Fruit fly (Drosophila melanogaster) whole organism, prepupa: Measurements from ENCODE around the gene CG4935.

Experiments used
- Blimp-1 ChIP-seq: fragments of 200-800 bp; sonication (Bioruptor generic); optimal IDR thresholded peaks from 3 replicates; lab custom pipeline; 2017; ENCODE audit warnings: missing biosample characterization, missing genetic modification characterization, mild to moderate bottlenecking, moderate library complexity, missing genetic modification reagents
- CG10631 ChIP-seq: fragments of 200-800 bp; sonication (Bioruptor generic); optimal IDR thresholded peaks from 2 replicates; lab custom pipeline; 2016; ENCODE audit warnings: missing biosample characterization, missing genetic modification characterization
- CG10669 ChIP-seq: fragments of 200-800 bp; sonication (Bioruptor generic); optimal IDR thresholded peaks from 3 replicates; lab custom pipeline; 2018; ENCODE audit warnings: missing biosample characterization, mild to moderate bottlenecking, missing genetic modification characterization, moderate library complexity
- CG11294 ChIP-seq: fragments of 200-800 bp; sonication (Bioruptor generic); IDR thresholded peaks from 2 replicates; pipeline ENCODE4 v1.3.6; 2022; ENCODE audit warnings: missing biosample characterization, missing genetic modification characterization
- CG11762 ChIP-seq: fragments of 200-800 bp; sonication (Bioruptor generic); optimal IDR thresholded peaks from 3 replicates; lab custom pipeline; 2016; ENCODE audit warnings: missing biosample characterization, missing genetic modification characterization; ENCODE audit not compliant: insufficient read depth
- CG11902 ChIP-seq: fragments of 200-800 bp; sonication (Bioruptor generic); optimal IDR thresholded peaks from 3 replicates; lab custom pipeline; 2016; ENCODE audit warnings: missing biosample characterization, missing genetic modification characterization
- CG15336 ChIP-seq: fragments of 200-800 bp; sonication (Bioruptor generic); IDR thresholded peaks from 2 replicates; pipeline ENCODE4 v1.3.6; 2022; ENCODE audit warnings: missing biosample characterization, missing genetic modification characterization
- CG1621 ChIP-seq: fragments of 200-800 bp; sonication (Bioruptor generic); optimal IDR thresholded peaks from 3 replicates; lab custom pipeline; 2018; ENCODE audit warnings: missing biosample characterization, mild to moderate bottlenecking, missing genetic modification characterization
- CG16779 ChIP-seq: fragments of 200-800 bp; sonication (Bioruptor generic); optimal IDR thresholded peaks from 3 replicates; lab custom pipeline; 2017; ENCODE audit warnings: missing biosample characterization, mild to moderate bottlenecking, missing genetic modification characterization
- CG3032 ChIP-seq: fragments of 200-800 bp; optimal IDR thresholded peaks from 2 replicates; lab custom pipeline; 2019; ENCODE audit warnings: missing biosample characterization, mild to moderate bottlenecking, missing genetic modification characterization, moderate library complexity
- CG31627 ChIP-seq: fragments of 200-800 bp; sonication (Bioruptor generic); optimal IDR thresholded peaks from 3 replicates; lab custom pipeline; 2016; ENCODE audit warnings: missing biosample characterization, missing genetic modification characterization
- CG34406 ChIP-seq: fragments of 200-800 bp; sonication (Bioruptor generic); optimal IDR thresholded peaks from 3 replicates; lab custom pipeline; 2016; ENCODE audit warnings: missing biosample characterization, missing genetic modification characterization
- CG3919 ChIP-seq: fragments of 200-800 bp; sonication (Bioruptor generic); optimal IDR thresholded peaks from 3 replicates; lab custom pipeline; 2016; ENCODE audit warnings: missing biosample characterization, missing genetic modification characterization
- CG4318 ChIP-seq: fragments of 200-800 bp; sonication (Bioruptor generic); optimal IDR thresholded peaks from 3 replicates; lab custom pipeline; 2017; ENCODE audit warnings: missing biosample characterization, mild to moderate bottlenecking, missing genetic modification characterization
- CG6163 ChIP-seq: fragments of 200-800 bp; sonication (Bioruptor generic); IDR thresholded peaks from 3 replicates; pipeline ENCODE4 v1.3.6; 2022; ENCODE audit warnings: missing biosample characterization, missing genetic modification characterization
- CG6276 ChIP-seq: fragments of 200-800 bp; sonication (Bioruptor generic); optimal IDR thresholded peaks from 2 replicates; lab custom pipeline; 2017; ENCODE audit warnings: missing biosample characterization, mild to moderate bottlenecking, missing genetic modification characterization
- CG6792 ChIP-seq: fragments of 200-800 bp; sonication (Bioruptor generic); optimal IDR thresholded peaks from 3 replicates; lab custom pipeline; 2016; ENCODE audit warnings: missing biosample characterization, missing genetic modification characterization
- CG6808 ChIP-seq: fragments of 200-800 bp; sonication (Bioruptor generic); optimal IDR thresholded peaks from 3 replicates; lab custom pipeline; 2017; ENCODE audit warnings: missing biosample characterization, missing genetic modification characterization, mild to moderate bottlenecking, moderate library complexity, missing genetic modification reagents
- CG6854 ChIP-seq: fragments of 200-800 bp; sonication (Bioruptor generic); optimal IDR thresholded peaks from 2 replicates; lab custom pipeline; 2017; ENCODE audit warnings: missing biosample characterization, mild to moderate bottlenecking, missing genetic modification characterization
- CG7368 ChIP-seq: fragments of 200-800 bp; sonication (Bioruptor generic); optimal IDR thresholded peaks from 3 replicates; lab custom pipeline; 2016; ENCODE audit warnings: missing biosample characterization, missing genetic modification characterization
- CG8119 ChIP-seq: fragments of 200-800 bp; sonication (Bioruptor generic); IDR thresholded peaks from 3 replicates; pipeline ENCODE4 v1.3.6; 2022; ENCODE audit warnings: missing biosample characterization, missing genetic modification characterization
- CG8632 ChIP-seq: fragments of 200-800 bp; sonication (Bioruptor generic); optimal IDR thresholded peaks from 3 replicates; lab custom pipeline; 2016; ENCODE audit warnings: missing biosample characterization, missing genetic modification characterization
- Eip75B ChIP-seq: fragments of 200-800 bp; sonication (Bioruptor generic); optimal IDR thresholded peaks from 3 replicates; lab custom pipeline; 2016; ENCODE audit warnings: missing biosample characterization, missing genetic modification characterization
- Eip93F ChIP-seq: fragments of 200-800 bp; sonication (Bioruptor generic); optimal IDR thresholded peaks from 2 replicates; lab custom pipeline; 2016; ENCODE audit warnings: missing biosample characterization, mild to moderate bottlenecking, missing genetic modification characterization
- Ets21C ChIP-seq: fragments of 200-800 bp; sonication (Bioruptor generic); optimal IDR thresholded peaks from 3 replicates; lab custom pipeline; 2016; ENCODE audit warnings: missing biosample characterization, missing genetic modification characterization
- Ets96B ChIP-seq: fragments of 200-800 bp; optimal IDR thresholded peaks from 2 replicates; lab custom pipeline; 2019; ENCODE audit warnings: missing biosample characterization, mild to moderate bottlenecking, missing genetic modification characterization, moderate library complexity
- Gug ChIP-seq: fragments of 200-800 bp; sonication (Bioruptor generic); IDR thresholded peaks from 2 replicates; pipeline ENCODE4 v1.3.6; 2022; ENCODE audit warnings: missing biosample characterization, missing genetic modification characterization
- Hr39 ChIP-seq: fragments of 200-800 bp; sonication (Bioruptor generic); optimal IDR thresholded peaks from 2 replicates; lab custom pipeline; 2016; ENCODE audit warnings: missing biosample characterization, missing genetic modification characterization
- Hr4 ChIP-seq: fragments of 200-800 bp; sonication (Bioruptor generic); optimal IDR thresholded peaks from 3 replicates; lab custom pipeline; 2016; ENCODE audit warnings: missing biosample characterization, missing genetic modification characterization
- Lpt ChIP-seq: fragments of 200-800 bp; sonication (Bioruptor generic); optimal IDR thresholded peaks from 3 replicates; lab custom pipeline; 2016; ENCODE audit warnings: missing biosample characterization, missing genetic modification characterization
- Met ChIP-seq: fragments of 200-800 bp; sonication (Bioruptor generic); optimal IDR thresholded peaks from 3 replicates; lab custom pipeline; 2016; ENCODE audit warnings: missing biosample characterization, missing genetic modification characterization
- Smox ChIP-seq: fragments of 200-800 bp; sonication (Bioruptor generic); optimal IDR thresholded peaks from 3 replicates; lab custom pipeline; 2016; ENCODE audit warnings: missing biosample characterization, missing genetic modification characterization
- Sox102F ChIP-seq: fragments of 200-800 bp; sonication (Bioruptor generic); optimal IDR thresholded peaks from 2 replicates; lab custom pipeline; 2016; ENCODE audit warnings: missing biosample characterization, mild to moderate bottlenecking, missing genetic modification characterization
- Sox15 ChIP-seq: fragments of 200-800 bp; sonication (Bioruptor generic); optimal IDR thresholded peaks from 3 replicates; lab custom pipeline; 2016; ENCODE audit warnings: missing biosample characterization, missing genetic modification characterization
- acj6 ChIP-seq: fragments of 200-800 bp; sonication (Bioruptor generic); optimal IDR thresholded peaks from 3 replicates; lab custom pipeline; 2016; ENCODE audit warnings: missing biosample characterization, missing genetic modification characterization
- dac ChIP-seq: fragments of 200-800 bp; sonication (Bioruptor generic); optimal IDR thresholded peaks from 2 replicates; lab custom pipeline; 2017; ENCODE audit warnings: missing biosample characterization, mild to moderate bottlenecking, missing genetic modification characterization
- dsx ChIP-seq: fragments of 200-800 bp; optimal IDR thresholded peaks from 3 replicates; lab custom pipeline; 2019; ENCODE audit warnings: missing biosample characterization, mild to moderate bottlenecking, missing genetic modification characterization, moderate library complexity; ENCODE audit not compliant: poor library complexity, severe bottlenecking
- eg ChIP-seq: fragments of 200-800 bp; sonication (Bioruptor generic); IDR thresholded peaks from 3 replicates; pipeline ENCODE4 v1.3.6; 2022; ENCODE audit warnings: missing biosample characterization, missing genetic modification characterization
- esn ChIP-seq: fragments of 200-800 bp; sonication (Bioruptor generic); optimal IDR thresholded peaks from 2 replicates; lab custom pipeline; 2016; ENCODE audit warnings: missing biosample characterization, mild to moderate bottlenecking, missing genetic modification characterization, moderate library complexity
- fd59A ChIP-seq: fragments of 200-800 bp; sonication (Bioruptor generic); optimal IDR thresholded peaks from 2 replicates; lab custom pipeline; 2017; ENCODE audit warnings: missing biosample characterization, mild to moderate bottlenecking, missing genetic modification characterization, missing genetic modification reagents
- fd85E ChIP-seq: fragments of 200-800 bp; sonication (Bioruptor generic); optimal IDR thresholded peaks from 3 replicates; lab custom pipeline; 2016; ENCODE audit warnings: missing biosample characterization, missing genetic modification characterization
- fkh ChIP-seq: fragments of 200-800 bp; sonication (Bioruptor generic); optimal IDR thresholded peaks from 3 replicates; lab custom pipeline; 2017; ENCODE audit warnings: missing biosample characterization, mild to moderate bottlenecking, missing genetic modification characterization, moderate library complexity
- lz ChIP-seq: fragments of 200-800 bp; sonication (Bioruptor generic); optimal IDR thresholded peaks from 3 replicates; lab custom pipeline; 2016; ENCODE audit warnings: missing biosample characterization, missing genetic modification characterization
- net ChIP-seq: fragments of 200-800 bp; sonication (Bioruptor generic); optimal IDR thresholded peaks from 3 replicates; lab custom pipeline; 2016; ENCODE audit warnings: missing biosample characterization, missing genetic modification characterization
- pdm3 ChIP-seq: fragments of 200-800 bp; sonication (Bioruptor generic); optimal IDR thresholded peaks from 3 replicates; lab custom pipeline; 2016; ENCODE audit warnings: missing biosample characterization, missing genetic modification characterization
- spab ChIP-seq: fragments of 200-800 bp; sonication (Bioruptor generic); optimal IDR thresholded peaks from 2 replicates; lab custom pipeline; 2017; ENCODE audit warnings: missing biosample characterization, mild to moderate bottlenecking, missing genetic modification characterization, missing genetic modification reagents
- ss ChIP-seq, 2 experiments: fragments of 200-800 bp; sonication (Bioruptor generic); optimal IDR thresholded peaks; 2 replicates in 1 of 2; 3 replicates in 1 of 2; lab custom pipeline; 2017 to 2018; ENCODE audit warnings: mild to moderate bottlenecking in 2 of 2, missing biosample characterization in 2 of 2, missing genetic modification characterization in 2 of 2, moderate library complexity in 1 of 2
- topi ChIP-seq: fragments of 200-800 bp; sonication (Bioruptor generic); optimal IDR thresholded peaks from 3 replicates; lab custom pipeline; 2016; ENCODE audit warnings: missing biosample characterization, missing genetic modification characterization
- vri ChIP-seq: fragments of 200-800 bp; sonication (Bioruptor generic); optimal IDR thresholded peaks from 3 replicates; lab custom pipeline; 2016; ENCODE audit warnings: missing biosample characterization, mild to moderate bottlenecking, missing genetic modification characterization

CG4935 gene

DNA sequence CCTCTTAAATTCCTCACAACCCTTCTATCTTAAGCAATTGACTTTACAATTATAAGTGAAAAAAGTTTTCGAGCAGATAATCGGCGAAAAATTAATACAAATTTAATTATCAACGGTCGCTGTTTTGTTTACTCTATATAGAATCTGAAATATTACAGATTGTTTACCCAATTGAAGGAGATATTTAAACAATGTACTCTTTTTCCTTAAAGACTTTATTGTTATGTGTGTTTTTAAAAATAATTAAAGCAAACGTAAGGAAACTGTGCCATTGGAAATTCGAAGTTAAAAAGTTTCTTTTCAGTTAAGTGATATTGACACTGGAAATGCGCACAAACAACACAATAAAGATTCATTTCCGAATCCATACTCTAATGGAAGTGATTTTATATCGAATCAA lies 20.3 kb upstream of the CG4935 start, which contains the start of gene CG42818:
TSS of gene CG42818 (plus strand) at position 301 of the 400 bp plus-strand sequence.
- TF ChIP-seq Gug (GFP tag; lab: Robert Waterston, UW) (no peak), Lpt (no peak), pdm3 (GFP tag; lab: Kevin White, UChicago) (no peak)

DNA sequence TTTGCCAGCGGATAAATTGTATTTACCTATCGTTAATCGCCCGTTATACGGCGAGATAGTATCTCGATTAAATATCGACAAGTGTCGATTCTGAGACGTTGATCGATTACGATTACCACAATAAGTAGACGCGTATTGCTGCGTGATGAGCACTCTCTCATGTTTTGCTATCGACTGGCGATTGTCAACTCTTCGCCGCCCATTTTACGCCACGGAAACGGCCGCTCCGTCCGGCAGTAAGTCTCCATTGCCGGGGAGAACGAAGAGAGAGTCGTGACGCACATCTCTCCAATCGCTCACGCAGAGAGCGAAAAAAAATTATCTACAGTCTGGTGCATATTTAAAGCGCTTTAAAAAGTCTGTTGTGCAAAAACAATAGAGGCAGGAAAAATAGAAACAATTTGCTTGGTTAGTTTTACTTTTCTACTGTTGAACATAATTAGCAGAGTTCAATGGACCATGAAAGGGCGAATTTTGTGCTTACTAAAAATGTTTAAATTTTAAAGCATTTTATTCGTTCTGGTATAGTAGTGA lies 10.3 kb upstream of the CG4935 start, which contains the start of gene CG46309:
TSS of gene CG46309 (minus strand) at position 191 of the 534 bp plus-strand sequence.
- TF ChIP-seq Met (GFP tag; lab: Kevin White, UChicago): peak; percentile 32
- TF ChIP-seq Ets96B (tag; lab: Kevin White, UChicago): no peak
- TF ChIP-seq ss (GFP tag; optimal IDR thresholded peaks at IDR 0.05; lab: Kevin White, UChicago): no peak
- TF ChIP-seq net (GFP tag; lab: Kevin White, UChicago): no peak
- TF ChIP-seq CG3032 (tag; lab: Kevin White, UChicago): no peak
- no peak for TF ChIP-seq CG10631 (GFP tag; lab: Kevin White, UChicago)
- TF ChIP-seq fd85E (GFP tag; lab: Kevin White, UChicago): no peak
- TF ChIP-seq CG15336 (GFP tag; lab: Robert Waterston, UW): no peak
- no peak for TF ChIP-seq Eip93F (GFP tag; lab: Kevin White, UChicago)
- no peak for TF ChIP-seq CG4318 (GFP tag; lab: Kevin White, UChicago)
- TF ChIP-seq CG6276 (GFP tag; lab: Kevin White, UChicago): no peak
- no peak for TF ChIP-seq Gug (GFP tag; lab: Robert Waterston, UW)
- no peak for TF ChIP-seq CG11902 (GFP tag; lab: Kevin White, UChicago)
- TF ChIP-seq spab (GFP tag; lab: Kevin White, UChicago): no peak
- TF ChIP-seq Eip75B (GFP tag; lab: Kevin White, UChicago): peak; percentile 48
- TF ChIP-seq CG6792 (GFP tag; lab: Kevin White, UChicago): no peak
- TF ChIP-seq CG8119 (GFP tag; lab: Robert Waterston, UW): no peak; the same call in 2 of the 3 replicates
- TF ChIP-seq lz (GFP tag; lab: Kevin White, UChicago): peak; percentile 54
- TF ChIP-seq Hr39 (GFP tag; lab: Kevin White, UChicago): peak; percentile 61
- peak; percentile 53 for TF ChIP-seq esn (GFP tag; lab: Kevin White, UChicago)
- no peak for TF ChIP-seq fd59A
- TF ChIP-seq Blimp-1 (GFP tag; lab: Kevin White, UChicago): no peak
- TF ChIP-seq CG1621: no peak
- TF ChIP-seq CG11762 (GFP tag; lab: Kevin White, UChicago): peak; percentile 10
- no peak for TF ChIP-seq Sox15 (GFP tag; lab: Kevin White, UChicago)
- peak; percentile 8 for TF ChIP-seq Ets21C (GFP tag; lab: Kevin White, UChicago)
- TF ChIP-seq vri: peak; percentile 62
- no peak for TF ChIP-seq CG11294
- peak; percentile 54 for TF ChIP-seq Smox (GFP tag; lab: Kevin White, UChicago)
- peak; percentile 22 for TF ChIP-seq CG8632 (GFP tag; lab: Kevin White, UChicago)
- TF ChIP-seq fkh: no peak
- no peak for TF ChIP-seq CG6854 (GFP tag; lab: Kevin White, UChicago)
- peak; percentile 51 for TF ChIP-seq Hr4 (GFP tag; lab: Kevin White, UChicago)
- TF ChIP-seq CG16779 (tag; lab: Kevin White, UChicago): no peak
- peak; percentile 51 for TF ChIP-seq CG31627 (GFP tag; lab: Kevin White, UChicago)
- peak; percentile 8 for TF ChIP-seq Lpt
- TF ChIP-seq CG6163 (GFP tag; lab: Robert Waterston, UW): no peak
- TF ChIP-seq CG3919: no peak
- no peak for TF ChIP-seq CG10669 (GFP tag; lab: Kevin White, UChicago)
- TF ChIP-seq topi (GFP tag; lab: Kevin White, UChicago): peak; percentile 53
- TF ChIP-seq dac: no peak
- TF ChIP-seq CG7368 (GFP tag; lab: Kevin White, UChicago): no peak
- TF ChIP-seq acj6: peak; percentile 56
- no peak for TF ChIP-seq dsx (GFP tag; lab: Kevin White, UChicago)
- TF ChIP-seq CG34406 (GFP tag; lab: Kevin White, UChicago): no peak
- TF ChIP-seq CG6808: no peak
- TF ChIP-seq Sox102F (GFP tag; lab: Kevin White, UChicago): peak; percentile 50
- peak; percentile 44 for TF ChIP-seq pdm3 (GFP tag; lab: Kevin White, UChicago)
- no peak for TF ChIP-seq eg
